Worm (Caenorhabditis elegans) whole organism, late embryonic: Measurements from ENCODE around the gene T20G5.9.
"Not testable (repeated sequence)": the region's sequence is repeated elsewhere in the genome, so short reads cannot be mapped to it uniquely, and the experiment has no call there.

ENCODE experiments used
- C08G9.2 ChIP-seq: sonication (generic microtip); optimal IDR thresholded peaks from 2 replicates; lab custom pipeline; 2016; ENCODE audit warnings: mild to moderate bottlenecking, missing genetic modification characterization, moderate library complexity, missing compliant biosample characterization
- C38D4.7 ChIP-seq: fragments of 200-800 bp; sonication (Bioruptor generic); optimal IDR thresholded peaks from 2 replicates; lab custom pipeline; 2018; ENCODE audit warnings: mild to moderate bottlenecking, missing genetic modification characterization, moderate library complexity, missing compliant biosample characterization
- F13H6.1 ChIP-seq: sonication (generic microtip); optimal IDR thresholded peaks from 2 replicates; lab custom pipeline; 2016; ENCODE audit warnings: missing genetic modification characterization, missing compliant biosample characterization
- ahr-1 ChIP-seq: sonication (generic microtip); optimal IDR thresholded peaks from 2 replicates; lab custom pipeline; 2016; ENCODE audit warnings: missing genetic modification characterization, missing compliant biosample characterization
- ama-1 ChIP-seq: fragments of 150-350 bp; optimal IDR thresholded peaks from 2 replicates; lab custom pipeline; 2014
- ceh-14 ChIP-seq: sonication (generic microtip); optimal IDR thresholded peaks from 2 replicates; lab custom pipeline; 2016; ENCODE audit warnings: missing genotype, missing genetic modification characterization, missing compliant biosample characterization
- ceh-18 ChIP-seq: sonication (generic microtip); optimal IDR thresholded peaks from 2 replicates; lab custom pipeline; 2016; ENCODE audit warnings: missing genetic modification characterization, missing compliant biosample characterization
- ceh-24 ChIP-seq: sonication (generic microtip); optimal IDR thresholded peaks from 2 replicates; lab custom pipeline; 2016; ENCODE audit warnings: mild to moderate bottlenecking, missing genetic modification characterization, missing compliant biosample characterization
- ceh-31 ChIP-seq: sonication (generic microtip); optimal IDR thresholded peaks from 2 replicates; lab custom pipeline; 2016; ENCODE audit warnings: missing genetic modification characterization, missing compliant biosample characterization
- ceh-9 ChIP-seq: sonication (generic microtip); optimal IDR thresholded peaks from 2 replicates; lab custom pipeline; 2016; ENCODE audit warnings: mild to moderate bottlenecking, missing genetic modification characterization, inconsistent platforms, missing compliant biosample characterization
- che-1 ChIP-seq: sonication (generic microtip); optimal IDR thresholded peaks from 2 replicates; lab custom pipeline; 2016; ENCODE audit warnings: mild to moderate bottlenecking, missing genetic modification characterization, missing compliant biosample characterization
- dmd-4 ChIP-seq: sonication (generic microtip); optimal IDR thresholded peaks from 2 replicates; lab custom pipeline; 2016; ENCODE audit warnings: borderline replicate concordance, missing genetic modification characterization, missing compliant biosample characterization
- dve-1 ChIP-seq: sonication (generic microtip); optimal IDR thresholded peaks from 2 replicates; lab custom pipeline; 2017; ENCODE audit warnings: antibody characterized with exemption, mild to moderate bottlenecking, missing genetic modification characterization, missing compliant biosample characterization
- elt-2 ChIP-seq: sonication (generic microtip); optimal IDR thresholded peaks from 2 replicates; lab custom pipeline; 2016; ENCODE audit warnings: missing genetic modification reagents, missing genetic modification characterization, missing compliant biosample characterization
- elt-4 ChIP-seq: sonication (generic microtip); optimal IDR thresholded peaks from 2 replicates; lab custom pipeline; 2016; ENCODE audit warnings: missing genetic modification characterization, missing compliant biosample characterization
- eyg-1 ChIP-seq: sonication (generic microtip); optimal IDR thresholded peaks from 2 replicates; lab custom pipeline; 2016; ENCODE audit warnings: missing genotype, missing genetic modification characterization, missing compliant biosample characterization
- fkh-10 ChIP-seq: fragments of 150-350 bp; optimal IDR thresholded peaks from 2 replicates; lab custom pipeline; 2014; ENCODE audit warnings: missing biosample characterization, missing genetic modification reagents, missing genetic modification characterization
- hlh-6 ChIP-seq: sonication (generic microtip); optimal IDR thresholded peaks from 2 replicates; lab custom pipeline; 2016; ENCODE audit warnings: missing genotype, missing genetic modification characterization, missing compliant biosample characterization
- hlh-8 ChIP-seq: sonication (generic microtip); optimal IDR thresholded peaks from 2 replicates; lab custom pipeline; 2016; ENCODE audit warnings: missing genotype, missing genetic modification characterization, missing compliant biosample characterization
- madf-2 ChIP-seq: sonication (generic microtip); optimal IDR thresholded peaks from 2 replicates; lab custom pipeline; 2017; ENCODE audit warnings: missing genetic modification characterization, missing compliant biosample characterization
- nfya-1 ChIP-seq: sonication (generic microtip); optimal IDR thresholded peaks from 2 replicates; lab custom pipeline; 2017; ENCODE audit warnings: missing genetic modification characterization, mild to moderate bottlenecking, missing compliant biosample characterization, antibody characterized with exemption, moderate library complexity
- npax-4 ChIP-seq: sonication (generic microtip); optimal IDR thresholded peaks from 2 replicates; lab custom pipeline; 2016; ENCODE audit warnings: missing genetic modification characterization, missing compliant biosample characterization
- pag-3 ChIP-seq: sonication (generic microtip); optimal IDR thresholded peaks from 2 replicates; lab custom pipeline; 2016; ENCODE audit warnings: missing compliant biosample characterization, missing genetic modification characterization, borderline replicate concordance
- pat-9 ChIP-seq: fragments of 200-800 bp; sonication (Bioruptor generic); optimal IDR thresholded peaks from 2 replicates; lab custom pipeline; 2018; ENCODE audit warnings: mild to moderate bottlenecking, missing genetic modification characterization, moderate library complexity, missing compliant biosample characterization
- pax-1 ChIP-seq: fragments of 150-350 bp; optimal IDR thresholded peaks from 2 replicates; lab custom pipeline; 2014; ENCODE audit warnings: missing biosample characterization, missing genetic modification characterization
- pros-1 ChIP-seq: fragments of 150-350 bp; optimal IDR thresholded peaks from 2 replicates; lab custom pipeline; 2014; ENCODE audit warnings: missing biosample characterization, missing genetic modification reagents, missing genetic modification characterization
- ref-2 ChIP-seq: sonication (generic microtip); optimal IDR thresholded peaks from 2 replicates; lab custom pipeline; 2016; ENCODE audit warnings: missing genetic modification characterization, missing compliant biosample characterization
- rnt-1 ChIP-seq: sonication (generic microtip); optimal IDR thresholded peaks from 2 replicates; lab custom pipeline; 2016; ENCODE audit warnings: missing genetic modification characterization, missing compliant biosample characterization
- sdc-2 ChIP-seq: sonication (generic microtip); optimal IDR thresholded peaks from 2 replicates; lab custom pipeline; 2016; ENCODE audit warnings: missing genotype, missing genetic modification characterization, missing compliant biosample characterization
- sox-2 ChIP-seq: fragments of 200-800 bp; sonication (Bioruptor generic); IDR thresholded peaks from 2 replicates; pipeline ENCODE4 v1.3.6; 2022; ENCODE audit warnings: missing genetic modification reagents, missing genetic modification characterization, missing compliant biosample characterization
- syd-9 ChIP-seq: sonication (generic microtip); optimal IDR thresholded peaks from 2 replicates; lab custom pipeline; 2016; ENCODE audit warnings: mild to moderate bottlenecking, missing genetic modification characterization, moderate library complexity, missing compliant biosample characterization
- unc-42 ChIP-seq: sonication (generic microtip); optimal IDR thresholded peaks from 2 replicates; lab custom pipeline; 2016; ENCODE audit warnings: missing genotype, missing genetic modification characterization, missing compliant biosample characterization
- zip-5 ChIP-seq: sonication (generic microtip); optimal IDR thresholded peaks from 2 replicates; lab custom pipeline; 2016; ENCODE audit warnings: missing genetic modification characterization, missing compliant biosample characterization
- ztf-16 ChIP-seq: sonication (generic microtip); optimal IDR thresholded peaks from 2 replicates; lab custom pipeline; 2017; ENCODE audit warnings: missing genetic modification characterization, missing compliant biosample characterization

The T20G5.9 gene

DNA sequence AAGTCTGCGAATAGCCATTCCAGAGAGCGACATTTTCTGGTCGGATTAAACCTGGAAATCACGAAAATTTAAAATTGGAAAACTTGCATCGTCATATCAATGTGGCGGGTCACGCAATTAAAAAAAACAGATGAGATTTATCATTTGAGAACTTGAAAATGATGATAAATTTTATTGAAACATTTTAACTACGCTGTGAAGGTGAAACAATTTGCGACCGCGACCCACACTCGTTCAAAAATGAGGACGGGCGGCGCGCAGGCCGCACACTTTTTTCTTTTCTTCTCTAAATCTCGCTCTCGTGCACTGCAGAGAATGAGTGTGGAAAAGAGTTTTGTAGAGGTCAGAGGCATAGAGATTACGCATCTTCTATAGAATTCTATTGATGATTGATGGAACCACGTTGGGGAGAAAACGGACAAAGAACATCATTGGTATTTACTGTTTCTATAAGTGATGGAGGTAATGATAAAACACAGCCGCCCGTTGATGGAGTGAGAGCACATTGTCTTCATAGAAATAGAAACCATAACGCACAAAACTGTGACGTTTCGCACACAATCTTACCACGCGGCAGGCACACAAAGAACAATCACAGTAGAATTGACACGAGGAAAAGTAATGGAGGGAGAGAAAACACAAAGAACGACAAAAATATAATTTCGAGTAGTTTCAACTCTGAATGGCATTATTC, 7.1 kb downstream of the T20G5.9 start, which contains the start of gene cts-1 (continued):
- TF ChIP-seq pag-3 (tag; lab: Kevin White, UChicago) (no peak), sox-2 (GFP tag; lab: Robert Waterston, UW) (no peak), C08G9.2 (tag; lab: Kevin White, UChicago) (no peak), dmd-4 (tag; lab: Kevin White, UChicago) (no peak), zip-5 (tag; lab: Kevin White, UChicago) (no peak), pax-1 (tag; lab: Kevin White, UChicago) (no peak), ztf-16 (tag; lab: Kevin White, UChicago) (no peak), sdc-2 (tag; lab: Kevin White, UChicago) (no peak), ceh-18 (tag; lab: Kevin White, UChicago) (peak; percentile 72), ama-1 (lab: Kevin White, UChicago) (no peak), madf-2 (tag; lab: Kevin White, UChicago) (no peak), pros-1 (tag; lab: Kevin White, UChicago) (no peak), npax-4 (tag; lab: Kevin White, UChicago) (no peak), hlh-6 (tag; lab: Kevin White, UChicago) (no peak), F13H6.1 (tag; lab: Kevin White, UChicago) (peak; percentile 21), C38D4.7 (GFP tag; lab: Kevin White, UChicago) (no peak), eyg-1 (tag; lab: Kevin White, UChicago) (no peak)

- TF ChIP-seq pros-1 (tag; lab: Kevin White, UChicago): no peak
- TF ChIP-seq dve-1 (tag; lab: Kevin White, UChicago): no peak
- no peak for TF ChIP-seq ceh-24 (tag; lab: Kevin White, UChicago)
- TF ChIP-seq che-1 (tag; lab: Kevin White, UChicago): no peak
- no peak for TF ChIP-seq ama-1 (lab: Kevin White, UChicago)
- peak; percentile 31 for TF ChIP-seq ceh-31 (tag; lab: Kevin White, UChicago)
- no peak for TF ChIP-seq ztf-16 (tag; lab: Kevin White, UChicago)
- TF ChIP-seq nfya-1 (tag; lab: Kevin White, UChicago): peak; percentile 77
- TF ChIP-seq pag-3 (tag; lab: Kevin White, UChicago): no peak
- no peak for TF ChIP-seq syd-9 (tag; lab: Kevin White, UChicago)
- TF ChIP-seq ceh-9: no peak
- TF ChIP-seq hlh-8 (tag; lab: Kevin White, UChicago): no peak
- TF ChIP-seq dmd-4 (tag; lab: Kevin White, UChicago): no peak
- no peak for TF ChIP-seq C38D4.7 (GFP tag; lab: Kevin White, UChicago)
- no peak for TF ChIP-seq C08G9.2 (tag; lab: Kevin White, UChicago)
- no peak for TF ChIP-seq pax-1 (tag; lab: Kevin White, UChicago)
- no peak for TF ChIP-seq fkh-10 (GFP tag; lab: Kevin White, UChicago)
- TF ChIP-seq ref-2 (tag; lab: Kevin White, UChicago): no peak
- TF ChIP-seq elt-2 (tag; lab: Kevin White, UChicago): peak; percentile 5
- no peak for TF ChIP-seq zip-5 (tag; lab: Kevin White, UChicago)
- no peak for TF ChIP-seq ceh-14
- peak; percentile 37 for TF ChIP-seq unc-42
- no peak for TF ChIP-seq pat-9 (tag; lab: Kevin White, UChicago)
These were observed 8.9 kb downstream of the T20G5.9 start, which contains the start of the genes rde-4 and cox-14 for ce11 chrIII:10218587-10218986. rde-4 (minus strand) TSS chrIII:10218646. cox-14 (plus strand) TSS chrIII:10218942.

ce11 chrIII:10221860-10222259, 12.2 kb downstream of the T20G5.9 start, which contains the start of gene Y70G10A.4:
Y70G10A.4 (plus strand) TSS chrIII:10222160.
- TF ChIP-seq rnt-1, elt-4, eyg-1 (tag; lab: Kevin White, UChicago): not testable (repeated sequence)

ce11 chrIII:10231641-10232040, 22.0 kb downstream of the T20G5.9 start:
- no peak for TF ChIP-seq fkh-10 (GFP tag; lab: Kevin White, UChicago)
- no peak for TF ChIP-seq ahr-1 (tag; lab: Kevin White, UChicago)
- no peak for TF ChIP-seq che-1 (tag; lab: Kevin White, UChicago)
- TF ChIP-seq C08G9.2 (tag; lab: Kevin White, UChicago): no peak
- TF ChIP-seq ceh-18 (tag; lab: Kevin White, UChicago): no peak
- no peak for TF ChIP-seq F13H6.1 (tag; lab: Kevin White, UChicago)
